Fruit fly (Drosophila melanogaster) whole organism, prepupa: Measurements from ENCODE around the gene Tace.

Source experiments
- CG10631 ChIP-seq: fragments of 200-800 bp; sonication (Bioruptor generic); optimal IDR thresholded peaks from 2 replicates; lab custom pipeline; 2016; ENCODE audit warnings: missing biosample characterization, missing genetic modification characterization
- CG6276 ChIP-seq: fragments of 200-800 bp; sonication (Bioruptor generic); optimal IDR thresholded peaks from 2 replicates; lab custom pipeline; 2017; ENCODE audit warnings: missing biosample characterization, mild to moderate bottlenecking, missing genetic modification characterization
- Eip93F ChIP-seq: fragments of 200-800 bp; sonication (Bioruptor generic); optimal IDR thresholded peaks from 2 replicates; lab custom pipeline; 2016; ENCODE audit warnings: missing biosample characterization, mild to moderate bottlenecking, missing genetic modification characterization
- Ets96B ChIP-seq: fragments of 200-800 bp; optimal IDR thresholded peaks from 2 replicates; lab custom pipeline; 2019; ENCODE audit warnings: missing biosample characterization, mild to moderate bottlenecking, missing genetic modification characterization, moderate library complexity
- Hr39 ChIP-seq: fragments of 200-800 bp; sonication (Bioruptor generic); optimal IDR thresholded peaks from 2 replicates; lab custom pipeline; 2016; ENCODE audit warnings: missing biosample characterization, missing genetic modification characterization
- Lpt ChIP-seq: fragments of 200-800 bp; sonication (Bioruptor generic); optimal IDR thresholded peaks from 3 replicates; lab custom pipeline; 2016; ENCODE audit warnings: missing biosample characterization, missing genetic modification characterization
- achi ChIP-seq: fragments of 200-800 bp; sonication (Bioruptor generic); optimal IDR thresholded peaks from 3 replicates; lab custom pipeline; 2016; ENCODE audit warnings: missing biosample characterization, missing genetic modification characterization
- cyc ChIP-seq: fragments of 200-800 bp; sonication (Bioruptor generic); optimal IDR thresholded peaks from 3 replicates; lab custom pipeline; 2016; ENCODE audit warnings: missing biosample characterization, missing genetic modification characterization
- dac ChIP-seq: fragments of 200-800 bp; sonication (Bioruptor generic); optimal IDR thresholded peaks from 2 replicates; lab custom pipeline; 2017; ENCODE audit warnings: missing biosample characterization, mild to moderate bottlenecking, missing genetic modification characterization
- eg ChIP-seq: fragments of 200-800 bp; sonication (Bioruptor generic); IDR thresholded peaks from 3 replicates; pipeline ENCODE4 v1.3.6; 2022; ENCODE audit warnings: missing biosample characterization, missing genetic modification characterization
- ss ChIP-seq, 2 experiments: fragments of 200-800 bp; sonication (Bioruptor generic); optimal IDR thresholded peaks; 2 replicates in 1 of 2; 3 replicates in 1 of 2; lab custom pipeline; 2017 to 2018; ENCODE audit warnings: mild to moderate bottlenecking in 2 of 2, missing biosample characterization in 2 of 2, missing genetic modification characterization in 2 of 2, moderate library complexity in 1 of 2

dm6 chr3R:30012602-30013489 lies 12.5 kb downstream of the Tace start:
- TF ChIP-seq Lpt (GFP tag; lab: Kevin White, UChicago) (no peak), Eip93F (GFP tag; lab: Kevin White, UChicago) (no peak), ss (GFP tag; optimal IDR thresholded peaks at IDR 0.05; lab: Kevin White, UChicago) (no peak), dac (no peak), CG6276 (no peak), achi (GFP tag; lab: Kevin White, UChicago) (peak; percentile 32), Ets96B (no peak), CG10631 (no peak), Hr39 (no peak), eg (peak; percentile 62), cyc (GFP tag; lab: Kevin White, UChicago) (no peak)
